Worm (Caenorhabditis elegans) whole organism, L4/young adult: ENCODE measurements around the gene Y116A8A.6.

ENCODE experiments used
- W03F9.2 ChIP-seq: fragments of 150-350 bp; optimal IDR thresholded peaks from 2 replicates; lab custom pipeline; 2014; ENCODE audit warnings: missing biosample characterization, missing genetic modification characterization
- dao-5 ChIP-seq: sonication (generic microtip); optimal IDR thresholded peaks from 2 replicates; lab custom pipeline; 2016; ENCODE audit warnings: missing genotype, missing genetic modification characterization, moderate library complexity, missing compliant biosample characterization
- him-1 ChIP-seq: sonication (generic microtip); optimal IDR thresholded peaks from 2 replicates; lab custom pipeline; 2016; ENCODE audit warnings: missing genotype, missing genetic modification reagents, missing genetic modification characterization, missing compliant biosample characterization

- TF ChIP-seq him-1 (tag; lab: Kevin White, UChicago), result no peak
- no peak for TF ChIP-seq W03F9.2 (tag; lab: Kevin White, UChicago)
- no peak for TF ChIP-seq dao-5 (tag; lab: Kevin White, UChicago)
These were observed 41.6 kb downstream of the Y116A8A.6 start, which contains the start of gene Y43D4A.6 for ce11 chrIV:16787024-16787423.
